Fruit fly (Drosophila melanogaster) whole organism, embryonic: ENCODE data around the gene Ing5.

Experiments used
- Abd-B ChIP-seq: fragments of 200-800 bp; sonication (Bioruptor generic); optimal IDR thresholded peaks from 2 replicates; lab custom pipeline; 2018; ENCODE audit warnings: missing biosample characterization, mild to moderate bottlenecking, missing genetic modification characterization, moderate library complexity
- CG10267 ChIP-seq: fragments of 200-800 bp; sonication (Bioruptor generic); optimal IDR thresholded peaks from 2 replicates; lab custom pipeline; 2018; ENCODE audit warnings: missing biosample characterization, mild to moderate bottlenecking, missing genetic modification characterization, moderate library complexity
- CG10979 ChIP-seq: fragments of 200-800 bp; sonication (Bioruptor generic); optimal IDR thresholded peaks from 2 replicates; lab custom pipeline; 2018; ENCODE audit warnings: missing biosample characterization, mild to moderate bottlenecking, missing genetic modification characterization, moderate library complexity
- CG1233 ChIP-seq: fragments of 200-800 bp; sonication (Bioruptor generic); optimal IDR thresholded peaks from 4 replicates; lab custom pipeline; 2018; ENCODE audit warnings: missing biosample characterization, mild to moderate bottlenecking, missing genetic modification characterization
- CG15269 ChIP-seq: fragments of 200-800 bp; sonication (Bioruptor generic); optimal IDR thresholded peaks from 2 replicates; lab custom pipeline; 2018; ENCODE audit warnings: missing biosample characterization, mild to moderate bottlenecking, missing genetic modification characterization, moderate library complexity
- CG1529 ChIP-seq: fragments of 200-800 bp; sonication (Bioruptor generic); optimal IDR thresholded peaks from 3 replicates; lab custom pipeline; 2018; ENCODE audit warnings: missing biosample characterization, missing genetic modification characterization
- CG17385 ChIP-seq: fragments of 200-800 bp; sonication (Bioruptor generic); optimal IDR thresholded peaks from 3 replicates; lab custom pipeline; 2018; ENCODE audit warnings: missing biosample characterization, mild to moderate bottlenecking, missing genetic modification characterization
- CG2875 ChIP-seq: fragments of 200-800 bp; sonication (Bioruptor generic); optimal IDR thresholded peaks from 2 replicates; lab custom pipeline; 2017; ENCODE audit warnings: missing biosample characterization, mild to moderate bottlenecking, missing genetic modification characterization, missing genetic modification reagents
- CG31365 ChIP-seq: fragments of 200-800 bp; sonication (Bioruptor generic); optimal IDR thresholded peaks from 2 replicates; lab custom pipeline; 2018; ENCODE audit warnings: missing biosample characterization, mild to moderate bottlenecking, missing genetic modification characterization
- CG3281 ChIP-seq: fragments of 200-800 bp; sonication (Bioruptor generic); optimal IDR thresholded peaks from 3 replicates; lab custom pipeline; 2017; ENCODE audit warnings: missing biosample characterization, mild to moderate bottlenecking, missing genetic modification characterization
- CG7271 ChIP-seq: fragments of 200-800 bp; sonication (Bioruptor generic); optimal IDR thresholded peaks from 2 replicates; lab custom pipeline; 2018; ENCODE audit warnings: missing biosample characterization, mild to moderate bottlenecking, missing genetic modification characterization, moderate library complexity
- CG7372 ChIP-seq: fragments of 200-800 bp; sonication (Bioruptor generic); IDR thresholded peaks from 2 replicates; pipeline ENCODE4 v1.3.6; 2022; ENCODE audit warnings: missing biosample characterization, missing genetic modification characterization
- CG8089 ChIP-seq: fragments of 200-800 bp; sonication (Bioruptor generic); optimal IDR thresholded peaks from 3 replicates; lab custom pipeline; 2016; ENCODE audit warnings: missing biosample characterization, missing genetic modification characterization
- CG8765 ChIP-seq: fragments of 200-800 bp; sonication (Bioruptor generic); IDR thresholded peaks from 2 replicates; pipeline ENCODE4 v1.3.6; 2022; ENCODE audit warnings: missing biosample characterization, missing genetic modification characterization
- CG9437 ChIP-seq: fragments of 200-800 bp; sonication (Bioruptor generic); optimal IDR thresholded peaks from 2 replicates; lab custom pipeline; 2018; ENCODE audit warnings: missing biosample characterization, mild to moderate bottlenecking, missing genetic modification characterization
- Fer2 ChIP-seq: fragments of 200-800 bp; sonication (Bioruptor generic); optimal IDR thresholded peaks from 2 replicates; lab custom pipeline; 2018; ENCODE audit warnings: missing biosample characterization, mild to moderate bottlenecking, missing genetic modification characterization, moderate library complexity
- Meics ChIP-seq: fragments of 200-800 bp; sonication (Bioruptor generic); optimal IDR thresholded peaks from 2 replicates; lab custom pipeline; 2017; ENCODE audit warnings: missing biosample characterization, mild to moderate bottlenecking, missing genetic modification characterization
- Mrtf ChIP-seq: fragments of 200-800 bp; sonication (Bioruptor generic); IDR thresholded peaks from 3 replicates; pipeline ENCODE4 v1.3.6; 2022; ENCODE audit warnings: missing biosample characterization, missing genetic modification characterization
- Pdp1 ChIP-seq, 2 experiments: fragments of 200-800 bp; sonication (Bioruptor generic); optimal IDR thresholded peaks; 3 replicates each; lab custom pipeline; 2016; ENCODE audit warnings: missing biosample characterization in 2 of 2, missing genetic modification characterization in 2 of 2, mild to moderate bottlenecking in 1 of 2, moderate library complexity in 1 of 2
- Sox100B ChIP-seq: fragments of 200-800 bp; sonication (Bioruptor generic); optimal IDR thresholded peaks from 3 replicates; lab custom pipeline; 2018; ENCODE audit warnings: missing biosample characterization, mild to moderate bottlenecking, missing genetic modification characterization
- Sry-δ ChIP-seq: fragments of 200-800 bp; sonication (Bioruptor generic); optimal IDR thresholded peaks from 2 replicates; lab custom pipeline; 2016; ENCODE audit warnings: missing biosample characterization, missing genetic modification characterization
- Ssrp ChIP-seq: fragments of 200-800 bp; sonication (Bioruptor generic); optimal IDR thresholded peaks from 2 replicates; lab custom pipeline; 2018; ENCODE audit warnings: missing biosample characterization, mild to moderate bottlenecking, missing genetic modification characterization, moderate library complexity
- Tbp ChIP-seq: fragments of >200 bp; optimal IDR thresholded peaks from 2 replicates; lab custom pipeline; 2018; ENCODE audit warnings: missing biosample characterization, missing genetic modification characterization
- cas ChIP-seq: fragments of 200-800 bp; sonication (Bioruptor generic); IDR thresholded peaks from 2 replicates; pipeline ENCODE4 v1.3.6; 2022; ENCODE audit warnings: missing biosample characterization, missing genetic modification characterization
- chm ChIP-seq: fragments of 200-800 bp; sonication (Bioruptor generic); IDR thresholded peaks from 2 replicates; pipeline ENCODE4 v1.3.6; 2022; ENCODE audit warnings: missing biosample characterization, missing genetic modification characterization
- crc ChIP-seq: fragments of 200-800 bp; sonication (Bioruptor generic); optimal IDR thresholded peaks from 2 replicates; lab custom pipeline; 2016; ENCODE audit warnings: missing biosample characterization, missing genetic modification characterization
- dm ChIP-seq: fragments of 200-800 bp; sonication (Bioruptor generic); optimal IDR thresholded peaks from 3 replicates; lab custom pipeline; 2016; ENCODE audit warnings: missing biosample characterization, missing genetic modification characterization
- fru ChIP-seq: fragments of >200 bp; optimal IDR thresholded peaks from 2 replicates; lab custom pipeline; 2017
- gem ChIP-seq: fragments of 200-800 bp; sonication (Bioruptor generic); optimal IDR thresholded peaks from 2 replicates; lab custom pipeline; 2019; ENCODE audit warnings: missing biosample characterization, mild to moderate bottlenecking, missing genetic modification characterization, moderate library complexity
- grau ChIP-seq: fragments of 200-800 bp; optimal IDR thresholded peaks from 3 replicates; lab custom pipeline; 2019; ENCODE audit warnings: missing biosample characterization, mild to moderate bottlenecking, missing genetic modification characterization, moderate library complexity
- hbn ChIP-seq: fragments of 200-800 bp; sonication (Bioruptor generic); IDR thresholded peaks from 2 replicates; pipeline ENCODE4 v1.3.6; 2022; ENCODE audit warnings: missing biosample characterization, missing genetic modification characterization; ENCODE audit not compliant: partially characterized antibody
- insv ChIP-seq, 2 experiments: fragments of 200-800 bp; sonication (Bioruptor generic); optimal IDR thresholded peaks; 3 replicates each; lab custom pipeline; 2016 to 2018; ENCODE audit warnings: missing biosample characterization in 2 of 2, missing genetic modification characterization in 2 of 2
- kah ChIP-seq: fragments of 200-800 bp; sonication (Bioruptor generic); optimal IDR thresholded peaks from 2 replicates; lab custom pipeline; 2018; ENCODE audit warnings: missing biosample characterization, mild to moderate bottlenecking, missing genetic modification characterization
- lov ChIP-seq, 2 experiments: fragments of 200-800 bp in 1 of 2; fragments of >200 bp in 1 of 2; sonication (Bioruptor generic) in 1 of 2; IDR thresholded peaks in 1 of 2; optimal IDR thresholded peaks in 1 of 2; 2 replicates in 1 of 2; 3 replicates in 1 of 2; pipeline versions ENCODE4 v1.3.6 to Lab custom; 2017 to 2022; ENCODE audit warnings: missing biosample characterization in 1 of 2, missing genetic modification characterization in 1 of 2
- nom ChIP-seq: fragments of 200-800 bp; sonication (Bioruptor generic); optimal IDR thresholded peaks from 2 replicates; lab custom pipeline; 2017; ENCODE audit warnings: missing biosample characterization, missing genetic modification characterization, mild to moderate bottlenecking, moderate library complexity, missing genetic modification reagents
- odd ChIP-seq: fragments of 200-800 bp; sonication (Bioruptor generic); optimal IDR thresholded peaks from 2 replicates; lab custom pipeline; 2017; ENCODE audit warnings: missing biosample characterization, mild to moderate bottlenecking, missing genetic modification characterization
- pfk ChIP-seq: fragments of 200-800 bp; sonication (Bioruptor generic); optimal IDR thresholded peaks from 2 replicates; lab custom pipeline; 2018; ENCODE audit warnings: missing biosample characterization, mild to moderate bottlenecking, missing genetic modification characterization, moderate library complexity
- pho ChIP-seq: fragments of 200-800 bp; sonication (Bioruptor generic); optimal IDR thresholded peaks from 2 replicates; lab custom pipeline; 2016; ENCODE audit warnings: missing biosample characterization, missing genetic modification characterization
- run ChIP-seq: fragments of 200-800 bp; sonication (Bioruptor generic); optimal IDR thresholded peaks from 3 replicates; lab custom pipeline; 2018; ENCODE audit warnings: missing biosample characterization, mild to moderate bottlenecking, missing genetic modification characterization
- sob ChIP-seq: fragments of 200-800 bp; sonication (Bioruptor generic); IDR thresholded peaks from 2 replicates; pipeline ENCODE4 v1.3.6; 2022; ENCODE audit warnings: missing biosample characterization, missing genetic modification characterization
- trh ChIP-seq: fragments of 200-800 bp; sonication (Bioruptor generic); optimal IDR thresholded peaks from 2 replicates; lab custom pipeline; 2016; ENCODE audit warnings: missing biosample characterization, missing genetic modification characterization
- vfl ChIP-seq: fragments of 200-800 bp; sonication (Bioruptor generic); optimal IDR thresholded peaks from 2 replicates; lab custom pipeline; 2016; ENCODE audit warnings: missing biosample characterization, missing genetic modification characterization
- zen2 ChIP-seq: fragments of 200-800 bp; sonication (Bioruptor generic); IDR thresholded peaks from 3 replicates; pipeline ENCODE4 v1.3.6; 2022; ENCODE audit warnings: missing biosample characterization, missing genetic modification characterization; ENCODE audit not compliant: partially characterized antibody

Gene Ing5

dm6 chr2L:13414525-13415481 lies 27.7 kb upstream of the Ing5 start, which contains the start of the genes CG16956, CG42784 and CG43850 (continued):
- TF ChIP-seq chm, result no peak; the same call in 1 of the 2 replicates
- TF ChIP-seq CG1529 (GFP tag; lab: Kevin White, UChicago), result peak; percentile 12
- no peak for TF ChIP-seq lov (optimal IDR thresholded peaks at IDR 0.05; lab: Kevin White, UChicago)
- peak; percentile 53; the same call in 1 of the 3 replicates for TF ChIP-seq lov (GFP tag; IDR thresholded peaks at IDR 0.05; lab: Robert Waterston, UW)
- TF ChIP-seq CG17385, result peak; percentile 78
- TF ChIP-seq CG15269 (tag; lab: Kevin White, UChicago), result peak; percentile 66
- 0 out of 2 replicates have a peak, but pooled peaks have one; percentile 45 for TF ChIP-seq sob (GFP tag; lab: Robert Waterston, UW)
- TF ChIP-seq pho (GFP tag; lab: Kevin White, UChicago), result no peak
- TF ChIP-seq insv (GFP tag; optimal IDR thresholded peaks at IDR 0.05; lab: Kevin White, UChicago), result peak in 1 of 2 experiments; percentile 49
- TF ChIP-seq Meics, result peak; percentile 87
- TF ChIP-seq fru (lab: Kevin White, UChicago), result no peak
- peak; percentile 2 for TF ChIP-seq CG7271 (tag; lab: Kevin White, UChicago)
- TF ChIP-seq Abd-B (GFP tag; lab: Kevin White, UChicago), result no peak
- no peak for TF ChIP-seq Pdp1 (GFP tag; optimal IDR thresholded peaks at IDR 0.05; lab: Kevin White, UChicago)
- TF ChIP-seq trh (GFP tag; lab: Kevin White, UChicago), result no peak
- TF ChIP-seq odd (GFP tag; lab: Kevin White, UChicago), result peak; percentile 83
- TF ChIP-seq grau (tag; lab: Kevin White, UChicago), result peak; percentile 57
- no peak for TF ChIP-seq Ssrp (tag; lab: Kevin White, UChicago)
- TF ChIP-seq Fer2 (tag; lab: Kevin White, UChicago), result peak; percentile 46
- peak; percentile 89 for TF ChIP-seq CG3281 (GFP tag; lab: Kevin White, UChicago)
- no peak for TF ChIP-seq nom (GFP tag; lab: Kevin White, UChicago)
- no peak for TF ChIP-seq CG7372
- peak; percentile 13 for TF ChIP-seq CG10267 (tag; lab: Kevin White, UChicago)
- peak; percentile 58 for TF ChIP-seq pfk
- no peak for TF ChIP-seq CG10979 (tag; lab: Kevin White, UChicago)
- peak; percentile 69 for TF ChIP-seq CG1233 (GFP tag; lab: Kevin White, UChicago)
- peak; percentile 41 for TF ChIP-seq run (tag; lab: Kevin White, UChicago)
- no peak for TF ChIP-seq hbn (GFP tag; lab: Robert Waterston, UW)
- no peak for TF ChIP-seq dm
- peak; percentile 54 for TF ChIP-seq Sox100B (GFP tag; lab: Kevin White, UChicago)
- no peak for TF ChIP-seq Sry-δ (GFP tag; lab: Kevin White, UChicago)
- TF ChIP-seq kah (GFP tag; lab: Kevin White, UChicago), result peak; percentile 49
- TF ChIP-seq CG9437 (GFP tag; lab: Kevin White, UChicago), result peak; percentile 30
- no peak for TF ChIP-seq cas (GFP tag; lab: Robert Waterston, UW)
- no peak for TF ChIP-seq crc (GFP tag; lab: Kevin White, UChicago)
- peak; percentile 78 for TF ChIP-seq CG31365 (tag; lab: Kevin White, UChicago)
- no peak for TF ChIP-seq Mrtf (GFP tag; lab: Robert Waterston, UW)
- no peak for TF ChIP-seq Tbp
- no peak for TF ChIP-seq gem (tag; lab: Kevin White, UChicago)
- TF ChIP-seq vfl (GFP tag; lab: Kevin White, UChicago), result no peak
- peak; percentile 13 for TF ChIP-seq CG8089
- no peak for TF ChIP-seq zen2 (GFP tag; lab: Robert Waterston, UW)
- TF ChIP-seq CG2875 (GFP tag; lab: Kevin White, UChicago), result no peak
- no peak for TF ChIP-seq CG8765 (GFP tag; lab: Robert Waterston, UW)
